Worm (Caenorhabditis elegans): Measurements from ENCODE around the gene sav-1.
A peak's percentile ranks its signal among the peaks of the same experiment; 100 is the strongest.

sav-1 gene

DNA sequence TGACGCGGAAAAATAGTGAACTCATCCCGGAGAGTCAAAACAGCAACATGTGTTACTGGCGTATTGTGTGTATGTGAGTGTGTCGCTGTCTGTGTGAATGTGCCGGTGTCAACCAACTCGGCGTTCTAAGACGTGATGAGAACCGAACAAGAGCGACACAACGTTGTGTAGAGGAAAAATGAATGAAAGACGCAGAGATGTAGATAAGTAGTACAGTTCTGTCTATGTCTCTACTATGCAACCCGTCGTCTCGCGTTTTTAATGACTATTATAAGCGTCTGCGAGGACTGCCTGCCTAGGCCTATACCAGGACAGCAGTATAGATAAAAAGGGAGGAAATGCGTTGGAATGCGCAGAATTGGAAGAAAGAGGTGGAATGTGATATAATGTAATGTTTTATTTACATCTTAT lies 990 bp upstream of the sav-1 start (continued):
- TF ChIP-seq fos-1 (tag; optimal IDR thresholded peaks at IDR 0.05): no peak
- TF ChIP-seq egl-5 (tag; optimal IDR thresholded peaks at IDR 0.05): peak; percentile 81
- peak; percentile 2 for TF ChIP-seq egl-27 (tag; optimal IDR thresholded peaks at IDR 0.05)
- TF ChIP-seq ceh-16 (tag; optimal IDR thresholded peaks at IDR 0.05): no peak
- TF ChIP-seq snpc-4 (tag; optimal IDR thresholded peaks at IDR 0.05): peak; percentile 29
- TF ChIP-seq lsy-12 (tag; optimal IDR thresholded peaks at IDR 0.05): no peak

DNA sequence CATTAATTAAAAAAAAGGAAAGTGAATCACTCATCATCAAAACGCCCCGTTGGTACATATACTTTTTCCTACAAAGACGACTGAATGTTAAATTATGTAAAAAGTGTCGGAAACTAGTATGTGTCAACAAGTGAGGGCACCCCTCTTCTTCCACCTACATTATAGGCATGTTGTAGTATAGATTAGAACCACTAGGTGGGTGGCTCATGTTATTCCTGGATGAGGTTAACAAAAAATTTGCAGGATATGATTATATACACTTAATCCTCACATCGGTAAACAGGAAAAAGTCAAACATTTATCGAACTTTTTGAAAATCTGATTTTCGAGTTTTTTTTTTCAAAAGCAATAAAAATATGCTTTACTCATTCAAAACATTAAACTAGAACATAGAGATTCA lies 11.0 kb downstream of the sav-1 start:
- no peak for TF ChIP-seq snpc-4 (tag; optimal IDR thresholded peaks at IDR 0.05)
- no peak for TF ChIP-seq mml-1 (tag; optimal IDR thresholded peaks at IDR 0.05)
- no peak for TF ChIP-seq ceh-82 (tag; optimal IDR thresholded peaks at IDR 0.05)
- TF ChIP-seq fos-1 (tag; optimal IDR thresholded peaks at IDR 0.05): no peak
- TF ChIP-seq nhr-28 (tag; optimal IDR thresholded peaks at IDR 0.05): no peak
- no peak for TF ChIP-seq jun-1 (tag; optimal IDR thresholded peaks at IDR 0.05)
- TF ChIP-seq elt-1 (tag; optimal IDR thresholded peaks at IDR 0.05): no peak

ce11 chrX:2274237-2274636 lies 12.8 kb downstream of the sav-1 start, which contains the start of gene AH9.4:
Gene AH9.4, minus strand, starts transcription at chrX:2274337.
- no peak for TF ChIP-seq ztf-11 (tag; optimal IDR thresholded peaks at IDR 0.05)
- no peak for TF ChIP-seq pha-4 (tag; optimal IDR thresholded peaks at IDR 0.05)
- no peak for TF ChIP-seq nhr-76 (tag; optimal IDR thresholded peaks at IDR 0.05)
- TF ChIP-seq nhr-28 (tag; optimal IDR thresholded peaks at IDR 0.05): no peak
- no peak for TF ChIP-seq hmg-11 (tag; optimal IDR thresholded peaks at IDR 0.05)
- no peak for TF ChIP-seq nhr-43 (tag; optimal IDR thresholded peaks at IDR 0.05; ENCODE audit: poor library complexity, severe bottlenecking)
- TF ChIP-seq aly-2 (tag; optimal IDR thresholded peaks at IDR 0.05): no peak
- TF ChIP-seq nhr-23 (tag; optimal IDR thresholded peaks at IDR 0.05): no peak
- no peak for TF ChIP-seq elt-1 (tag; optimal IDR thresholded peaks at IDR 0.05)
- TF ChIP-seq fkh-2 (tag; optimal IDR thresholded peaks at IDR 0.05): no peak
- TF ChIP-seq pqm-1 (tag; optimal IDR thresholded peaks at IDR 0.05): no peak
- TF ChIP-seq egl-27 (tag; optimal IDR thresholded peaks at IDR 0.05): no peak

DNA sequence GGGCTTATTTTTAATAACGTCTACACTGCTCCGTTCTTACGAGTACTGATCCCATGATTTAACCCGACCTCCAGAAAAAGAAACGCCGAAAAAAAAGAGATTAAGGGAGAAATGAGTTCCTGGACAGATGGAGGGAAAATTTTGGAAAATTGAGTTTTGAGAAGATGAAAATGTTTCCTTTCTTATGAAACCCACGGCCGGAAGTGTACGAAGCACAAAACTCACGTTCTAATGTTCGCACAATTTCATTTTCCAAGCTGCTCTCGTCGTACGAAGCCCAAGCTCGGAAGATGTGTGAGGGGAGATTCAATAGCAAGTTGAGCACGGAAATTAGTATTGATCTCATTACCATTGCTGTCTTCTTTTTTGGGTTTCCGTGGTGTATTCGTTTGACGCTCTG lies 15.6 kb downstream of the sav-1 start:
- TF ChIP-seq ama-1 (optimal IDR thresholded peaks at IDR 0.05): no peak
- TF ChIP-seq fkh-10 (GFP tag; optimal IDR thresholded peaks at IDR 0.05): peak; percentile 75

- TF ChIP-seq ceh-9 (tag; optimal IDR thresholded peaks at IDR 0.05) (no peak), nfya-1 (tag; optimal IDR thresholded peaks at IDR 0.05; ENCODE audit: insufficient read depth) (peak; percentile 14)
Observed at ce11 chrX:2267956-2268355, 19.0 kb downstream of the sav-1 start, which contains the start of gene AH9.6. Gene AH9.6, minus strand, starts transcription at chrX:2268138.

DNA sequence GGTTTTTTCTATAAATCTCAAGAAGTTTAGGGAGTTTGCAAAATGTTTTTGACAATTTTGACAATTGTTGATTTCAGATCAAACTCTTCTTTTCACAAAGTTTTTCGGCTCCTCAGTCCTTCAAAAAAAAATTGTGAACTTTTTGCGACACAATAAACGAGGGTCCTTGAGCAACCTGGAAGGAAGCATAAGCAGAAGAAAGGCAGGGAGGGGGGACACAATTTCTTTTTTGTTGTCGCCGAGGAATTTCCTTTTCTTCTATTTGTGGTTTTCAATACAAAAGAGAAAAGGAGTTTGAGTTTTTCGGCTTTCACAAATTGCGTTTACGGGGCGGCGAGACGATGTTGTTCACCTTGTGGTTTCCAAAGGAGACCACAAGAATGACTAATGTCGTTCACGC lies 20.2 kb downstream of the sav-1 start:
- peak; percentile 41 for TF ChIP-seq fkh-10 (GFP tag; optimal IDR thresholded peaks at IDR 0.05)
- no peak for TF ChIP-seq eor-1 (tag; optimal IDR thresholded peaks at IDR 0.05)

- TF ChIP-seq fkh-2 (tag; optimal IDR thresholded peaks at IDR 0.05): no peak
- no peak for TF ChIP-seq lin-39 (tag; optimal IDR thresholded peaks at IDR 0.05)
Observed at ce11 chrX:2266366-2266765, 20.6 kb downstream of the sav-1 start.

ce11 chrX:2265069-2265468 lies 21.9 kb downstream of the sav-1 start:
- TF ChIP-seq lsy-12 (tag; optimal IDR thresholded peaks at IDR 0.05): no peak
- peak; percentile 48 for TF ChIP-seq fkh-10 (GFP tag; optimal IDR thresholded peaks at IDR 0.05)

- no peak for TF ChIP-seq nhr-67 (tag; optimal IDR thresholded peaks at IDR 0.05)
- TF ChIP-seq hmg-11 (tag; optimal IDR thresholded peaks at IDR 0.05): no peak
- peak; percentile 49 for TF ChIP-seq pqm-1 (tag; optimal IDR thresholded peaks at IDR 0.05)
- peak; percentile 48 for TF ChIP-seq elt-2 (tag; optimal IDR thresholded peaks at IDR 0.05)
- TF ChIP-seq mml-1 (tag; optimal IDR thresholded peaks at IDR 0.05): no peak
- TF ChIP-seq zag-1 (tag; optimal IDR thresholded peaks at IDR 0.05): no peak
- TF ChIP-seq ama-1 (optimal IDR thresholded peaks at IDR 0.05): no peak
- peak; percentile 57 for TF ChIP-seq pha-4 (tag; optimal IDR thresholded peaks at IDR 0.05)
- TF ChIP-seq nhr-11 (tag; optimal IDR thresholded peaks at IDR 0.05): no peak
- TF ChIP-seq tbx-2 (tag; optimal IDR thresholded peaks at IDR 0.05): no peak
Observed at ce11 chrX:2262420-2262819, 24.6 kb downstream of the sav-1 start.
